Worm (Caenorhabditis elegans): ENCODE measurements around the gene Y14H12B.2.
A peak's percentile ranks its signal among the peaks of the same experiment; 100 is the strongest.

The Y14H12B.2 gene

ce11 chrII:3952967-3953366 is 19.4 kb upstream of the Y14H12B.2 start (continued):
- TF ChIP-seq unc-39 (tag; optimal IDR thresholded peaks at IDR 0.05) (no peak), nhr-6 (tag; optimal IDR thresholded peaks at IDR 0.05) (no peak), ama-1 (optimal IDR thresholded peaks at IDR 0.05) (no peak), ztf-11 (tag; optimal IDR thresholded peaks at IDR 0.05) (no peak), elt-1 (tag; optimal IDR thresholded peaks at IDR 0.05) (no peak), ztf-4 (tag; optimal IDR thresholded peaks at IDR 0.05) (no peak), snpc-4 (tag; optimal IDR thresholded peaks at IDR 0.05) (no peak), mbf-1 (tag; optimal IDR thresholded peaks at IDR 0.05) (no peak), lsy-2 (tag; optimal IDR thresholded peaks at IDR 0.05) (peak in 1 of 2 experiments; percentile 11), C34F6.9 (tag; optimal IDR thresholded peaks at IDR 0.05) (no peak)

ce11 chrII:3952368-3952767 is 18.8 kb upstream of the Y14H12B.2 start:
- peak; percentile 8 for TF ChIP-seq nhr-129 (tag; optimal IDR thresholded peaks at IDR 0.05)
- no peak for TF ChIP-seq alr-1 (tag; optimal IDR thresholded peaks at IDR 0.05)

DNA sequence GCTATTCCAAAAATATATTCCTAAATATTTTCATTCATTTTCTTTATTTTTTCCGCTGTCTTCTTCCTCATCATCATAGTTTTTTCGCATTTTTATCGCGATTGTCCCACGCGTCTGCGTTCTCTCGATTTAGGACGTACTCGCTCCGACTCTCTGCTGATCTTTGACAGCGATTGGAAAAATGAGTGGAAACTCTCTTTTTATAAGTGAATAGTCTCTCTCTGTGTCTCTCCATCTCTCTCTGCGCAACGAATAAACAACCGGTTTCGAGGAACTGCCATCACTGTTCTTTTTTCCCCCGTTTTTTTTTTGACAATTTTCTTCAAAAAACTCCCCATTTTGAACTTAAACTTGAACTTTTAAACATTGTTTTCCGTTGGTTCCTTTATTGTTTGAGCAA is 17.8 kb upstream of the Y14H12B.2 start:
- TF ChIP-seq unc-62 (GFP tag; optimal IDR thresholded peaks at IDR 0.05) (no peak), nhr-25 (tag; optimal IDR thresholded peaks at IDR 0.05) (peak; percentile 82), ztf-1 (GFP tag; conservative IDR thresholded peaks at IDR 0.05) (no peak), F13H6.1 (tag; optimal IDR thresholded peaks at IDR 0.05) (peak; percentile 47), nhr-237 (tag; optimal IDR thresholded peaks at IDR 0.05) (no peak), unc-39 (tag; optimal IDR thresholded peaks at IDR 0.05) (no peak), unc-55 (GFP tag; optimal IDR thresholded peaks at IDR 0.05) (no peak), nhr-23 (tag; optimal IDR thresholded peaks at IDR 0.05) (no peak), ZK546.5 (tag; optimal IDR thresholded peaks at IDR 0.05) (no peak), R02D3.7 (tag; optimal IDR thresholded peaks at IDR 0.05) (no peak), zag-1 (tag; optimal IDR thresholded peaks at IDR 0.05) (no peak), elt-3 (tag; optimal IDR thresholded peaks at IDR 0.05) (no peak), gmeb-1 (tag; optimal IDR thresholded peaks at IDR 0.05) (peak; percentile 17), lin-13 (GFP tag; optimal IDR thresholded peaks at IDR 0.05) (no peak), sem-4 (tag; optimal IDR thresholded peaks at IDR 0.05) (peak; percentile 3), nhr-21 (tag; optimal IDR thresholded peaks at IDR 0.05) (no peak), ama-1 (optimal IDR thresholded peaks at IDR 0.05) (no peak), nhr-11 (tag; optimal IDR thresholded peaks at IDR 0.05) (no peak), aly-2 (tag; optimal IDR thresholded peaks at IDR 0.05) (no peak), blmp-1 (tag; optimal IDR thresholded peaks at IDR 0.05; ENCODE audit: insufficient read depth) (peak; percentile 60), nhr-12 (tag; optimal IDR thresholded peaks at IDR 0.05) (no peak), nhr-129 (tag; optimal IDR thresholded peaks at IDR 0.05) (peak; percentile 9), sma-3 (GFP tag; optimal IDR thresholded peaks at IDR 0.05) (peak; percentile 14), ceh-82 (tag; optimal IDR thresholded peaks at IDR 0.05) (no peak), C34F6.9 (tag; optimal IDR thresholded peaks at IDR 0.05) (peak; percentile 6), mdl-1 (tag; optimal IDR thresholded peaks at IDR 0.05) (no peak), crh-2 (tag; optimal IDR thresholded peaks at IDR 0.05) (peak; percentile 12), lsy-2 (tag; optimal IDR thresholded peaks at IDR 0.05) (peak in 1 of 2 experiments; percentile 12), skn-1 (tag; optimal IDR thresholded peaks at IDR 0.05) (no peak), egl-27 (tag; optimal IDR thresholded peaks at IDR 0.05) (no peak), lin-39 (tag; optimal IDR thresholded peaks at IDR 0.05) (no peak), peb-1 (tag; optimal IDR thresholded peaks at IDR 0.05) (no peak), Y55F3AM.14 (GFP tag; optimal IDR thresholded peaks at IDR 0.05) (no peak), ceh-16 (tag; optimal IDR thresholded peaks at IDR 0.05) (no peak), fos-1 (tag; optimal IDR thresholded peaks at IDR 0.05) (peak; percentile 24), nhr-6 (tag; optimal IDR thresholded peaks at IDR 0.05) (no peak), lin-11 (tag; optimal IDR thresholded peaks at IDR 0.05) (no peak), alr-1 (tag; optimal IDR thresholded peaks at IDR 0.05) (no peak), sma-9 (GFP tag; optimal IDR thresholded peaks at IDR 0.05) (peak; percentile 69), sma-9 (tag; optimal IDR thresholded peaks at IDR 0.05) (no peak), mbf-1 (tag; optimal IDR thresholded peaks at IDR 0.05) (no peak)
